Fruit fly (Drosophila melanogaster) S2 (cell line): ENCODE results near the gene und.

Experiments used
- CG8478 ChIP-seq: fragments of >200 bp; optimal IDR thresholded peaks from 2 replicates; lab custom pipeline; 2018
- CTCF ChIP-seq, 2 experiments: fragments of >200 bp; optimal IDR thresholded peaks; 2 replicates each; lab custom pipeline; 2018

DNA sequence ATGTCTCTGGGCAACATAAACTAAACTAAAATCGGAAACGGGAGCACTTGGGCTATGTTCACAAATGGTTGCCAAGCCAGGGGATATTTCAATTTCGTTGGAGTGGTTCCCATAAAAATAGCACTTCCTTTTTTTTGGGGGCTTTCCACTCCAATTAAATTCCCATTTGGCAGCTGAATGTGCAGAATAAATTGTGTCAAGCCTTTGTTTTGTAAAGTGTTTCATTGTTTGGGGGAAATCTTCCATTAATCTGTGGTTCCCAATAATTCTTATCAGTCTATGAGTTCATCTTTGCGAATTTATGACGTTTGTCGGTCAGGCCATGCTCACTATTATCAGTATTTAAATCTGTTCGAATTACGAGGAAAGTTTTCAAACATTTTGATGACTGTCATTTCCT is 14.8 kb downstream of the und start:
- TF ChIP-seq CTCF (optimal IDR thresholded peaks at IDR 0.05; lab: Kevin White, UChicago) (no peak), CG8478 (lab: Kevin White, UChicago) (no peak)
